Worm (Caenorhabditis elegans) whole organism, midembryonic: Measurements from ENCODE around the gene qui-1.

ENCODE experiments used
- T22C8.4 ChIP-seq: fragments of 200-800 bp; sonication (Bioruptor generic); IDR thresholded peaks from 2 replicates; pipeline ENCODE4 v1.3.6; 2022; ENCODE audit warnings: missing genetic modification characterization, missing compliant biosample characterization
- cog-1 ChIP-seq: sonication (generic microtip); optimal IDR thresholded peaks from 2 replicates; lab custom pipeline; 2016; ENCODE audit warnings: missing genetic modification characterization, missing compliant biosample characterization
- flt-1 ChIP-seq: fragments of 200-800 bp; sonication (Bioruptor generic); IDR thresholded peaks from 2 replicates; pipeline ENCODE4 v1.3.6; 2022; ENCODE audit warnings: missing genetic modification characterization, missing compliant biosample characterization
- ref-1 ChIP-seq: fragments of 200-800 bp; sonication (Bioruptor generic); conservative IDR thresholded peaks from 2 replicates; pipeline ENCODE4 v1.3.6; 2022; ENCODE audit warnings: missing genetic modification reagents, missing genetic modification characterization, missing compliant biosample characterization
- tab-1 ChIP-seq: fragments of 200-800 bp; sonication (Bioruptor generic); IDR thresholded peaks from 2 replicates; pipeline ENCODE4 v1.3.6; 2022; ENCODE audit warnings: missing genetic modification characterization, missing compliant biosample characterization

DNA sequence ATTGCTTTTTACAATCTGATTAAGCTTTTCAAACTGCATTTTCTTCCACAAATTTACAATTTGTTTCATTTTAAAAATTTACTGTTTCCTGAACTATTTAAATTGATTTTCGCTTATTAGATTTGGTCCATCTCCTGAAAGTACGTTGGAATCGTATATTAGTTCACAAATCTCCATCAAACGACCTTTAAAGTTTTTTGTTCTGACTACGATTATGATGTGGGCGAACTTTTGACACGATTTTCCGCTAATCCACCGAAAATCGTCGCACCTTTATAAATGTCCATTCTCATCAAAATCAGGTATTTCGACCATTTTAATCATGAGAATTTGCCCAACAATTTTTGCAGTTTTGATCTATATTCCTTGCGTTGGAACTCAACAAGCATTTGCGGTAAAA lies 61.9 kb downstream of the qui-1 start, which contains the start of gene C08F11.1:
- TF ChIP-seq T22C8.4: no peak
- TF ChIP-seq tab-1 (GFP tag; lab: Robert Waterston, UW): no peak
- no peak for TF ChIP-seq cog-1 (tag; lab: Kevin White, UChicago)
- no peak for TF ChIP-seq ref-1 (GFP tag; lab: Robert Waterston, UW)
- no peak for TF ChIP-seq flt-1 (GFP tag; lab: Robert Waterston, UW)
